Worm (Caenorhabditis elegans): ENCODE measurements around the gene wdr-20.

The wdr-20 gene

DNA sequence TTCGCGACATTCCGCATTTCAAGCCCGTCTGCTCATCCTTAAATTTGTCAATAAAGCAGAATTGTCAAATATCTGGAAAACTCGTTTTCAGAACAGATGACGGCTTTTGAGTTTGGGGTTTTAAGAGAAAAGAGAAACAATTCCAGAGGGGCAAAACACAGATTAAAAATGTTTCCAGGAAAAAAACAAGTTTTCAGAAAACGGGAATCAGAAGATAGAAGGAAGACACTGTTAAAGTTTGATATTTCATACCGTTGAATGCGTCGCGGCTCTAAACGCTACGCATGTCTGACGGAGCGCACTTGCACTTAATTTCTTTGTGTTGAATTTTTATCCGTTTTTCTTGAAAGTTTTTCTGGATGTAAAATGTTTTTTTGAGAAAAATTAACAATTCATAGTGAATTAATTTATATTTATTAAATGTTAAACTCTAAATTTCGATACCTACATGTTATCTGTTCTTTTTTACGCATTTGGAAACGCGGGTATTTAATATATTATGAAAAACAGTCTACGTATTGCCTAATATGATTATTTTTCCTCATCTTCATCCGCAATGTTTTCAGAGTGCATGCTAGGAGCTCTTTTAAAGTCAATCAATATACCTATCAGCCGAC, at the start of gene wdr-20, which contains the start of the genes C08B6.18 and C08B6.8:
Gene wdr-20, minus strand, starts transcription at position 82 of the 617 bp plus-strand sequence.
Gene C08B6.18, minus strand, starts transcription at position 51 of the 617 bp plus-strand sequence.
Gene C08B6.8, plus strand, starts transcription at position 567 of the 617 bp plus-strand sequence.
- TF ChIP-seq nhr-25 (tag; optimal IDR thresholded peaks at IDR 0.05) (peak; percentile 17), nfya-1 (tag; optimal IDR thresholded peaks at IDR 0.05; ENCODE audit: insufficient read depth) (peak; percentile 52), lin-15B (tag; optimal IDR thresholded peaks at IDR 0.05) (peak; percentile 84), snpc-4 (tag; optimal IDR thresholded peaks at IDR 0.05) (peak; percentile 75), pha-4 (tag; optimal IDR thresholded peaks at IDR 0.05) (peak; percentile 50), aly-2 (tag; optimal IDR thresholded peaks at IDR 0.05) (no peak), sea-2 (GFP tag; optimal IDR thresholded peaks at IDR 0.05) (no peak), ceh-16 (tag; optimal IDR thresholded peaks at IDR 0.05) (no peak)

DNA sequence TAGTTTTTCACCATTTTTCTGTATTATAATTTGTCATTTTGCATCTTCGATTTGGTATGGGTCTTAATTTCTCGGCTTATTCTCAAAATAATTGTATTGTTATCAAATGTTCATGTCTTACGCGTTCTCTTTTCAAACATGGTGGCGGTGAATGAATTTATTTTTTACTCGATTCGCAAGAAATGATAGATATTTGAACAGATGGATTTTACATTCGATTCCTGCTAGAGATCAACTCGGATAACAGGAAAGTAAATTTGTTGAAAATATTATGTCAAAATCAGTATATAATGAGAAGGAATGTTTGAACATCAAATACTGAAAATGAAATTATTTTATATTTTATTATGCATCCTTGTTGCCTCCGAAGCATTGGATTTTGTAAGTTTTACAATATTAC, 49.0 kb upstream of the wdr-20 start, which contains the start of gene ZK856.4:
Gene ZK856.4, plus strand, starts transcription at position 301 of the 400 bp plus-strand sequence.
- TF ChIP-seq lin-15B (tag; optimal IDR thresholded peaks at IDR 0.05): no peak
- TF ChIP-seq nhr-23 (tag; optimal IDR thresholded peaks at IDR 0.05): no peak
- TF ChIP-seq nhr-77 (tag; optimal IDR thresholded peaks at IDR 0.05): no peak
- TF ChIP-seq mdl-1 (tag; optimal IDR thresholded peaks at IDR 0.05): no peak
- no peak for TF ChIP-seq fkh-2 (tag; optimal IDR thresholded peaks at IDR 0.05)
- TF ChIP-seq R02D3.7 (tag; optimal IDR thresholded peaks at IDR 0.05): no peak
- no peak for TF ChIP-seq hmg-11 (tag; optimal IDR thresholded peaks at IDR 0.05)
- no peak for TF ChIP-seq unc-62 (GFP tag; optimal IDR thresholded peaks at IDR 0.05)

DNA sequence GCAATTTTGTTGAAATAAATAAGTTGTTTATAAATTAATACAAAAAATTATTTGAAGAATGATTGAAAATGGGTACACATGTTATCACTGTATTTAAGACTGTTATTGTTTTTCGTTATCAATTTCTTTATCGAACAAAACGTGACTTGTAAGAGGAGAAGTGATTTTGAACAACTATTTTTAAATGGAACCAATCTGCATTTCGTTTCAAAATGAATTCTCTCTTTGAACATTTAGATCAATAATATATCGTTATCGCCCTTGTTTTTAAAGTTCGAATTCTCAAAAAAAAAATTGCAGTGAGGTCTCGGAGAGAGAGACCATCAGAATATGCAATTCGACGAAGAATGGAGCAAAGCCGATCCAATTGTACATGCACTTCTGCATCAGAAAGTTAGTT, 45.3 kb upstream of the wdr-20 start, which contains the start of gene cul-5:
Gene cul-5, plus strand, starts transcription at position 301 of the 400 bp plus-strand sequence.
- TF ChIP-seq R02D3.7 (tag; optimal IDR thresholded peaks at IDR 0.05): no peak
- no peak for TF ChIP-seq egl-5 (tag; optimal IDR thresholded peaks at IDR 0.05)
- peak; percentile 29 for TF ChIP-seq pha-4 (tag; optimal IDR thresholded peaks at IDR 0.05)
- TF ChIP-seq ztf-11 (tag; optimal IDR thresholded peaks at IDR 0.05): no peak
- no peak for TF ChIP-seq ceh-82 (tag; optimal IDR thresholded peaks at IDR 0.05)
- no peak for TF ChIP-seq lin-15B (tag; optimal IDR thresholded peaks at IDR 0.05)
- peak; percentile 35 for TF ChIP-seq pqm-1 (tag; optimal IDR thresholded peaks at IDR 0.05)
- no peak for TF ChIP-seq nhr-76 (tag; optimal IDR thresholded peaks at IDR 0.05)
- no peak for TF ChIP-seq eor-1 (tag; optimal IDR thresholded peaks at IDR 0.05)
- TF ChIP-seq ztf-4 (tag; optimal IDR thresholded peaks at IDR 0.05): no peak
- TF ChIP-seq elt-2 (tag; optimal IDR thresholded peaks at IDR 0.05): peak; percentile 28

DNA sequence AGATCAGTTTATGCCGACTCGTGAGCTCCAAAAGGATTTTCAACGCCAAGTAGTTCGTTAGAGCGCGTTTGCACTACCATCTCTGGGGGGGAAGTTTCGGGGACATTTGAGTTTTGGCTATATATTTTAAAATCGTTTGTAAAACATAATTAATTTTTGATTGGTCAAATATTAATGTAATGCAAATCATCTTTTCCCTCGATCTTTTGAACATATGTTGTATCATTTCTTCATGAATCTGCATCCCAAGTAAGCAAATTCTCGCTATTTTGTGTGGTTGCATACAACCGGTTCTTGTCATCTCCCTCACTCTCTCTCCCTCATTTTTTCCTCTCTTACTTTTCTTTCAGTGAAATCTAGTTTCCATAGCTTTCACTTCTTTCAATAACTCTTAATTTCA, 44.2 kb upstream of the wdr-20 start:
- TF ChIP-seq elt-2 (tag; optimal IDR thresholded peaks at IDR 0.05): peak; percentile 14
- TF ChIP-seq tbx-2 (tag; optimal IDR thresholded peaks at IDR 0.05): no peak
- peak; percentile 85 for TF ChIP-seq nhr-25 (tag; optimal IDR thresholded peaks at IDR 0.05)
- no peak for TF ChIP-seq daf-12 (tag; optimal IDR thresholded peaks at IDR 0.05)
- TF ChIP-seq eor-1 (tag; optimal IDR thresholded peaks at IDR 0.05): no peak
- TF ChIP-seq fkh-10 (GFP tag; optimal IDR thresholded peaks at IDR 0.05): no peak
- no peak for TF ChIP-seq lsy-12 (tag; optimal IDR thresholded peaks at IDR 0.05)
- TF ChIP-seq egl-27 (tag; optimal IDR thresholded peaks at IDR 0.05): no peak
- TF ChIP-seq jun-1 (tag; optimal IDR thresholded peaks at IDR 0.05): peak; percentile 10
- TF ChIP-seq ztf-11 (tag; optimal IDR thresholded peaks at IDR 0.05): no peak
- no peak for TF ChIP-seq ceh-82 (tag; optimal IDR thresholded peaks at IDR 0.05)
- TF ChIP-seq fos-1 (tag; optimal IDR thresholded peaks at IDR 0.05): no peak
- no peak for TF ChIP-seq fkh-2 (tag; optimal IDR thresholded peaks at IDR 0.05)
- TF ChIP-seq nhr-43 (tag; optimal IDR thresholded peaks at IDR 0.05; ENCODE audit: poor library complexity, severe bottlenecking): peak; percentile 66
- no peak for TF ChIP-seq nhr-12 (tag; optimal IDR thresholded peaks at IDR 0.05)
- TF ChIP-seq snpc-4 (tag; optimal IDR thresholded peaks at IDR 0.05): peak; percentile 45
- TF ChIP-seq nfya-1 (tag; optimal IDR thresholded peaks at IDR 0.05; ENCODE audit: insufficient read depth): peak; percentile 45
- no peak for TF ChIP-seq mml-1 (tag; optimal IDR thresholded peaks at IDR 0.05)
- TF ChIP-seq egl-5 (tag; optimal IDR thresholded peaks at IDR 0.05): no peak
- no peak for TF ChIP-seq R02D3.7 (tag; optimal IDR thresholded peaks at IDR 0.05)
- peak; percentile 42 for TF ChIP-seq nhr-23 (tag; optimal IDR thresholded peaks at IDR 0.05)
- TF ChIP-seq pha-4 (tag; optimal IDR thresholded peaks at IDR 0.05): peak; percentile 73
- no peak for TF ChIP-seq nhr-67 (tag; optimal IDR thresholded peaks at IDR 0.05)
- TF ChIP-seq lin-15B (tag; optimal IDR thresholded peaks at IDR 0.05): peak; percentile 72
- TF ChIP-seq pqm-1 (tag; optimal IDR thresholded peaks at IDR 0.05): peak; percentile 9
- TF ChIP-seq mdl-1 (tag; optimal IDR thresholded peaks at IDR 0.05): no peak
- TF ChIP-seq skn-1 (tag; optimal IDR thresholded peaks at IDR 0.05): peak; percentile 69
- TF ChIP-seq ZK546.5 (tag; optimal IDR thresholded peaks at IDR 0.05): no peak
- no peak for TF ChIP-seq ceh-28 (tag; optimal IDR thresholded peaks at IDR 0.05)
